Fruit fly (Drosophila melanogaster) whole organism, prepupa: ENCODE measurements around the gene Pdzd8.

Experiments used
- Blimp-1 ChIP-seq: fragments of 200-800 bp; sonication (Bioruptor generic); optimal IDR thresholded peaks from 3 replicates; lab custom pipeline; 2017; ENCODE audit warnings: missing biosample characterization, missing genetic modification characterization, mild to moderate bottlenecking, moderate library complexity, missing genetic modification reagents
- CG10631 ChIP-seq: fragments of 200-800 bp; sonication (Bioruptor generic); optimal IDR thresholded peaks from 2 replicates; lab custom pipeline; 2016; ENCODE audit warnings: missing biosample characterization, missing genetic modification characterization
- CG10669 ChIP-seq: fragments of 200-800 bp; sonication (Bioruptor generic); optimal IDR thresholded peaks from 3 replicates; lab custom pipeline; 2018; ENCODE audit warnings: missing biosample characterization, mild to moderate bottlenecking, missing genetic modification characterization, moderate library complexity
- CG11294 ChIP-seq: fragments of 200-800 bp; sonication (Bioruptor generic); IDR thresholded peaks from 2 replicates; pipeline ENCODE4 v1.3.6; 2022; ENCODE audit warnings: missing biosample characterization, missing genetic modification characterization
- CG11762 ChIP-seq: fragments of 200-800 bp; sonication (Bioruptor generic); optimal IDR thresholded peaks from 3 replicates; lab custom pipeline; 2016; ENCODE audit warnings: missing biosample characterization, missing genetic modification characterization; ENCODE audit not compliant: insufficient read depth
- CG15336 ChIP-seq: fragments of 200-800 bp; sonication (Bioruptor generic); IDR thresholded peaks from 2 replicates; pipeline ENCODE4 v1.3.6; 2022; ENCODE audit warnings: missing biosample characterization, missing genetic modification characterization
- CG1621 ChIP-seq: fragments of 200-800 bp; sonication (Bioruptor generic); optimal IDR thresholded peaks from 3 replicates; lab custom pipeline; 2018; ENCODE audit warnings: missing biosample characterization, mild to moderate bottlenecking, missing genetic modification characterization
- CG3032 ChIP-seq: fragments of 200-800 bp; optimal IDR thresholded peaks from 2 replicates; lab custom pipeline; 2019; ENCODE audit warnings: missing biosample characterization, mild to moderate bottlenecking, missing genetic modification characterization, moderate library complexity
- CG32006 ChIP-seq: fragments of 200-800 bp; sonication (Bioruptor generic); optimal IDR thresholded peaks from 3 replicates; lab custom pipeline; 2017; ENCODE audit warnings: missing biosample characterization, mild to moderate bottlenecking, missing genetic modification characterization
- CG34406 ChIP-seq: fragments of 200-800 bp; sonication (Bioruptor generic); optimal IDR thresholded peaks from 3 replicates; lab custom pipeline; 2016; ENCODE audit warnings: missing biosample characterization, missing genetic modification characterization
- CG3919 ChIP-seq: fragments of 200-800 bp; sonication (Bioruptor generic); optimal IDR thresholded peaks from 3 replicates; lab custom pipeline; 2016; ENCODE audit warnings: missing biosample characterization, missing genetic modification characterization
- CG6163 ChIP-seq: fragments of 200-800 bp; sonication (Bioruptor generic); IDR thresholded peaks from 3 replicates; pipeline ENCODE4 v1.3.6; 2022; ENCODE audit warnings: missing biosample characterization, missing genetic modification characterization
- CG6276 ChIP-seq: fragments of 200-800 bp; sonication (Bioruptor generic); optimal IDR thresholded peaks from 2 replicates; lab custom pipeline; 2017; ENCODE audit warnings: missing biosample characterization, mild to moderate bottlenecking, missing genetic modification characterization
- CG6792 ChIP-seq: fragments of 200-800 bp; sonication (Bioruptor generic); optimal IDR thresholded peaks from 3 replicates; lab custom pipeline; 2016; ENCODE audit warnings: missing biosample characterization, missing genetic modification characterization
- CG6808 ChIP-seq: fragments of 200-800 bp; sonication (Bioruptor generic); optimal IDR thresholded peaks from 3 replicates; lab custom pipeline; 2017; ENCODE audit warnings: missing biosample characterization, missing genetic modification characterization, mild to moderate bottlenecking, moderate library complexity, missing genetic modification reagents
- CG8119 ChIP-seq: fragments of 200-800 bp; sonication (Bioruptor generic); IDR thresholded peaks from 3 replicates; pipeline ENCODE4 v1.3.6; 2022; ENCODE audit warnings: missing biosample characterization, missing genetic modification characterization
- CG8319 ChIP-seq: fragments of 200-800 bp; sonication (Bioruptor generic); optimal IDR thresholded peaks from 3 replicates; lab custom pipeline; 2016; ENCODE audit warnings: missing biosample characterization, missing genetic modification characterization
- CG9139 ChIP-seq: fragments of 200-800 bp; sonication (Bioruptor generic); optimal IDR thresholded peaks from 3 replicates; lab custom pipeline; 2017; ENCODE audit warnings: missing biosample characterization, mild to moderate bottlenecking, missing genetic modification characterization
- Eip75B ChIP-seq: fragments of 200-800 bp; sonication (Bioruptor generic); optimal IDR thresholded peaks from 3 replicates; lab custom pipeline; 2016; ENCODE audit warnings: missing biosample characterization, missing genetic modification characterization
- Eip78C ChIP-seq: fragments of 200-800 bp; sonication (Bioruptor generic); peaks from one replicate; lab custom pipeline; 2016; ENCODE audit warnings: missing biosample characterization, missing genetic modification characterization
- Eip93F ChIP-seq: fragments of 200-800 bp; sonication (Bioruptor generic); optimal IDR thresholded peaks from 2 replicates; lab custom pipeline; 2016; ENCODE audit warnings: missing biosample characterization, mild to moderate bottlenecking, missing genetic modification characterization
- Ets96B ChIP-seq: fragments of 200-800 bp; optimal IDR thresholded peaks from 2 replicates; lab custom pipeline; 2019; ENCODE audit warnings: missing biosample characterization, mild to moderate bottlenecking, missing genetic modification characterization, moderate library complexity
- Gug ChIP-seq: fragments of 200-800 bp; sonication (Bioruptor generic); IDR thresholded peaks from 2 replicates; pipeline ENCODE4 v1.3.6; 2022; ENCODE audit warnings: missing biosample characterization, missing genetic modification characterization
- Hr38 ChIP-seq: sonication (Bioruptor generic); optimal IDR thresholded peaks from 2 replicates; lab custom pipeline; 2016; ENCODE audit warnings: missing biosample characterization, missing genetic modification characterization
- Hr4 ChIP-seq: fragments of 200-800 bp; sonication (Bioruptor generic); optimal IDR thresholded peaks from 3 replicates; lab custom pipeline; 2016; ENCODE audit warnings: missing biosample characterization, missing genetic modification characterization
- Met ChIP-seq: fragments of 200-800 bp; sonication (Bioruptor generic); optimal IDR thresholded peaks from 3 replicates; lab custom pipeline; 2016; ENCODE audit warnings: missing biosample characterization, missing genetic modification characterization
- OdsH ChIP-seq: fragments of 200-800 bp; sonication (Bioruptor generic); optimal IDR thresholded peaks from 3 replicates; lab custom pipeline; 2016; ENCODE audit warnings: missing biosample characterization, missing genetic modification characterization
- Smox ChIP-seq: fragments of 200-800 bp; sonication (Bioruptor generic); optimal IDR thresholded peaks from 3 replicates; lab custom pipeline; 2016; ENCODE audit warnings: missing biosample characterization, missing genetic modification characterization
- Sox14 ChIP-seq: fragments of 200-800 bp; sonication (Bioruptor generic); optimal IDR thresholded peaks from 3 replicates; lab custom pipeline; 2016; ENCODE audit warnings: missing biosample characterization, missing genetic modification characterization
- Sox15 ChIP-seq: fragments of 200-800 bp; sonication (Bioruptor generic); optimal IDR thresholded peaks from 3 replicates; lab custom pipeline; 2016; ENCODE audit warnings: missing biosample characterization, missing genetic modification characterization
- achi ChIP-seq: fragments of 200-800 bp; sonication (Bioruptor generic); optimal IDR thresholded peaks from 3 replicates; lab custom pipeline; 2016; ENCODE audit warnings: missing biosample characterization, missing genetic modification characterization
- acj6 ChIP-seq: fragments of 200-800 bp; sonication (Bioruptor generic); optimal IDR thresholded peaks from 3 replicates; lab custom pipeline; 2016; ENCODE audit warnings: missing biosample characterization, missing genetic modification characterization
- dsx ChIP-seq: fragments of 200-800 bp; optimal IDR thresholded peaks from 3 replicates; lab custom pipeline; 2019; ENCODE audit warnings: missing biosample characterization, mild to moderate bottlenecking, missing genetic modification characterization, moderate library complexity; ENCODE audit not compliant: poor library complexity, severe bottlenecking
- eg ChIP-seq: fragments of 200-800 bp; sonication (Bioruptor generic); IDR thresholded peaks from 3 replicates; pipeline ENCODE4 v1.3.6; 2022; ENCODE audit warnings: missing biosample characterization, missing genetic modification characterization
- esn ChIP-seq: fragments of 200-800 bp; sonication (Bioruptor generic); optimal IDR thresholded peaks from 2 replicates; lab custom pipeline; 2016; ENCODE audit warnings: missing biosample characterization, mild to moderate bottlenecking, missing genetic modification characterization, moderate library complexity
- fd85E ChIP-seq: fragments of 200-800 bp; sonication (Bioruptor generic); optimal IDR thresholded peaks from 3 replicates; lab custom pipeline; 2016; ENCODE audit warnings: missing biosample characterization, missing genetic modification characterization
- fkh ChIP-seq: fragments of 200-800 bp; sonication (Bioruptor generic); optimal IDR thresholded peaks from 3 replicates; lab custom pipeline; 2017; ENCODE audit warnings: missing biosample characterization, mild to moderate bottlenecking, missing genetic modification characterization, moderate library complexity
- lz ChIP-seq: fragments of 200-800 bp; sonication (Bioruptor generic); optimal IDR thresholded peaks from 3 replicates; lab custom pipeline; 2016; ENCODE audit warnings: missing biosample characterization, missing genetic modification characterization
- pdm3 ChIP-seq: fragments of 200-800 bp; sonication (Bioruptor generic); optimal IDR thresholded peaks from 3 replicates; lab custom pipeline; 2016; ENCODE audit warnings: missing biosample characterization, missing genetic modification characterization
- spab ChIP-seq: fragments of 200-800 bp; sonication (Bioruptor generic); optimal IDR thresholded peaks from 2 replicates; lab custom pipeline; 2017; ENCODE audit warnings: missing biosample characterization, mild to moderate bottlenecking, missing genetic modification characterization, missing genetic modification reagents
- ss ChIP-seq, 2 experiments: fragments of 200-800 bp; sonication (Bioruptor generic); optimal IDR thresholded peaks; 2 replicates in 1 of 2; 3 replicates in 1 of 2; lab custom pipeline; 2017 to 2018; ENCODE audit warnings: mild to moderate bottlenecking in 2 of 2, missing biosample characterization in 2 of 2, missing genetic modification characterization in 2 of 2, moderate library complexity in 1 of 2
- svp ChIP-seq: fragments of 200-800 bp; sonication (Bioruptor generic); peaks from one replicate; lab custom pipeline; 2016; ENCODE audit warnings: missing biosample characterization, missing genetic modification characterization
- topi ChIP-seq: fragments of 200-800 bp; sonication (Bioruptor generic); optimal IDR thresholded peaks from 3 replicates; lab custom pipeline; 2016; ENCODE audit warnings: missing biosample characterization, missing genetic modification characterization
- vri ChIP-seq: fragments of 200-800 bp; sonication (Bioruptor generic); optimal IDR thresholded peaks from 3 replicates; lab custom pipeline; 2016; ENCODE audit warnings: missing biosample characterization, mild to moderate bottlenecking, missing genetic modification characterization

The Pdzd8 gene

DNA sequence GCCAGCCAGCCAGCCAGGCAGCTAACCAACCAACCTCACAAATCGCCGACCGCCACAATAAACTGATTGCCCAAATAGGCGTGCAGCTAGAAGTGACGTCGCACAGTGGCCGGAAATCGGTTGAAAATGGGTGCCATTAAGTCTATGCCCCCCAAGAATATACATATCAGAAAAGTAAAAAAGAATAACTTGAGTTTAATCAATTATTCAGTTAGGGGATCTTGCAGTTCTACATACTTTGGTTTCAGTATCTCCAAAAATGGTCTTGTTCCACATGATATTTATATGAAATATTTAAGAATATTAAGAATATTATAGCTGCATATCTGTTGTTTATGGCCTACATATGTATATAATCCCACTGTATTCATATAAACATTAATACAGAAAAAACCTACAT lies 45.3 kb downstream of the Pdzd8 start (continued):
- no peak for TF ChIP-seq spab
- TF ChIP-seq CG6808 (GFP tag; lab: Kevin White, UChicago) = no peak
- TF ChIP-seq dsx (GFP tag; lab: Kevin White, UChicago) = no peak

DNA sequence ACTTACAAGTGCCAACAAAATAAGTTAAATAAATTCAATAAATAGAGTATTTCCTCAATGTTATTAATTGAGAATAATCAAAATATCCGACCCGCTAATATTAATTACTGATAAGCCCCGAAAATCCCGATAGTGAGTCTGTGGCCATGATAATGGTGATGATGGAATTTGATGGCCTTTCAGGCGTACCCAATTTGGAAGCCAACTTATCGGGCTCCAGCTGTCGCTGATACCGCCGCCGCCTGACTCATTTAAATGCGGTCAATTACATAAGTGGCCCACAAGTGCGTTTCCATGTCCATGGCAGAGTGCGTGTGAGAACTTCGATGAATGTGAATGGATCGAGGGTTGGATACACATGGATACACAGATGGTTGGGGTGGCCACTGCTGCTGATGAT lies 46.5 kb downstream of the Pdzd8 start:
- TF ChIP-seq vri (GFP tag; lab: Kevin White, UChicago) (peak; percentile 53), dsx (GFP tag; lab: Kevin White, UChicago) (no peak), Blimp-1 (no peak), spab (no peak), CG34406 (GFP tag; lab: Kevin White, UChicago) (no peak), Hr38 (GFP tag; lab: Kevin White, UChicago) (no peak), Gug (GFP tag; lab: Robert Waterston, UW) (no peak)

DNA sequence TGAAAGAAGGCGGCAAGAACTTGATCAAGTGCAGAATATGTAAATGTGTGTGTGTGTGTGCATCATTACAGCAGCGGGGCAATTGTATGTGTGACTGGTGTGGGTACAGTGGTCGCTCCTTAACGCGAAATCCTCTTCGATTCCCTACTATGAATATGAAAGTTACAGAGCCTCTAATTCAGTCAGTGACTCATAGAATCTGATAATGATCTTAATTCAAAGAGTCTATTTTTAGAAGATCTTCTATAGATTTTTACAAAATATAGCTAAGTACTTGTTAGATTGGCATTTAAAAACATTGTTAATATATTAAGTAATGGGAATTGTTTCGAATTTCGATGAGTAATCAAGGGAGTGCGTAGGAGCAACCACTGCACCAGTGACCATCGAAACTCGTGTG lies 48.2 kb downstream of the Pdzd8 start:
- peak; percentile 35; the same call in 1 of the 3 replicates for TF ChIP-seq eg (GFP tag; lab: Robert Waterston, UW)
- TF ChIP-seq Hr38 (GFP tag; lab: Kevin White, UChicago) = no peak
- peak; percentile 10 for TF ChIP-seq achi
- peak; percentile 36 for TF ChIP-seq CG10669
- TF ChIP-seq pdm3 (GFP tag; lab: Kevin White, UChicago) = peak; percentile 31
- peak; percentile 16 for TF ChIP-seq Ets96B (tag; lab: Kevin White, UChicago)
- no peak for TF ChIP-seq CG11762
- peak; percentile 81 for TF ChIP-seq Eip78C
- peak; percentile 19 for TF ChIP-seq CG10631 (GFP tag; lab: Kevin White, UChicago)
- peak; percentile 33 for TF ChIP-seq OdsH (GFP tag; lab: Kevin White, UChicago)
- peak; percentile 25 for TF ChIP-seq CG6792 (GFP tag; lab: Kevin White, UChicago)
- TF ChIP-seq svp (GFP tag; lab: Kevin White, UChicago) = peak; percentile 44
- no peak for TF ChIP-seq Eip93F (GFP tag; lab: Kevin White, UChicago)
- peak; percentile 42 for TF ChIP-seq CG3919
- no peak for TF ChIP-seq spab
- no peak for TF ChIP-seq Eip75B (GFP tag; lab: Kevin White, UChicago)
- TF ChIP-seq CG32006 = peak; percentile 49
- TF ChIP-seq Hr4 (GFP tag; lab: Kevin White, UChicago) = peak; percentile 25
- TF ChIP-seq CG8119 = 0 out of 3 replicates have a peak, but pooled peaks have one; percentile 30
- TF ChIP-seq CG3032 (tag; lab: Kevin White, UChicago) = peak; percentile 22

DNA sequence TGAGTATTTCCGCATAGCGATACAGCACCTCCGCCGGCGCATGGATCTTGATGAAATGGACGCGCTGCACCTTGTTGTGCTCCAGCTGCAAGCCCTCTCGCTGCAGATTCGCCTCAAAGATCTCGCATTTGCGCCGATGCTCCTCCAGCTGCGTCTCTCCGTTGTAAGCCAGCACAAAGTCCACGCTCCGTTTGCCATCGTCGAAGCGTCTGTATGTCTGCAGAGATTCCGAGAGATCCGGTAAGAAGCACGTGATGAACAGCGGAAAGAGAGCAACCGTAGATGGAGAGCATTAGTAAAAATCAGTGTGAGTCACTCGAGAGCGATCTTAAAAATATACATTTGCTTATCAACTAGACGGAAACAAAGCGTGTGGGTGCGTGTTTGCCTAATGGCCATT lies 49.0 kb downstream of the Pdzd8 start:
- TF ChIP-seq ss (GFP tag; optimal IDR thresholded peaks at IDR 0.05; lab: Kevin White, UChicago) (peak; percentile 44 to 58), CG9139 (GFP tag; lab: Kevin White, UChicago) (no peak), topi (GFP tag; lab: Kevin White, UChicago) (no peak), pdm3 (GFP tag; lab: Kevin White, UChicago) (no peak), CG6276 (GFP tag; lab: Kevin White, UChicago) (peak; percentile 5), achi (no peak), Met (no peak), CG6808 (GFP tag; lab: Kevin White, UChicago) (peak; percentile 44), Sox15 (GFP tag; lab: Kevin White, UChicago) (no peak), Smox (GFP tag; lab: Kevin White, UChicago) (no peak), fd85E (no peak)

DNA sequence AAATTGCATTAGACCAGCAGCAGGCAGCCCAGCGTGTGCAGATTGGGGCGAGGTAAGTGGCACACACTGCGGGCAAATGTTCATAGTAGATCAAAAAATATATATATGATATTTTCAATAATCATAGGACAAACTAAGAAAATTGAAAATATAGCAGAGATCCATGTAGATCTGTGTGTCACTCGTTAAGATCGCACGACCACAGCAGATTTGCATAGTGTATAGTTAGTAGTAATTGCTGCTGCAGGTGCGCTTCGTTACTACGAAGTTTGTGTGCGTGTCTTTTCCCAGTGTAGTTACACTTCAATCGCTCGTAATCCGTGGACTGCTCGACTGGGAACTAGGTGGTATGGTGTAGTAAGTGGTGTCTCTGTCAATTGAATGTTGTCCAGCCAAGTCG lies 53.5 kb downstream of the Pdzd8 start, which contains the start of gene CG10352:
Gene CG10352, minus strand, starts transcription at position 4 of the 400 bp plus-strand sequence.
- no peak for TF ChIP-seq CG11762
- TF ChIP-seq CG6276 (GFP tag; lab: Kevin White, UChicago) = no peak
- peak; percentile 12 for TF ChIP-seq Hr4 (GFP tag; lab: Kevin White, UChicago)
- no peak for TF ChIP-seq CG11294 (GFP tag; lab: Robert Waterston, UW)
- TF ChIP-seq CG8119 = peak; percentile 45
- TF ChIP-seq CG34406 (GFP tag; lab: Kevin White, UChicago) = no peak
- TF ChIP-seq CG1621 = no peak
- 0 out of 3 replicates have a peak, but pooled peaks have one; percentile 42 for TF ChIP-seq CG6163 (GFP tag; lab: Robert Waterston, UW)
- TF ChIP-seq lz = no peak
- TF ChIP-seq esn (GFP tag; lab: Kevin White, UChicago) = no peak
- TF ChIP-seq Blimp-1 = no peak
- no peak for TF ChIP-seq acj6 (GFP tag; lab: Kevin White, UChicago)
- no peak for TF ChIP-seq dsx (GFP tag; lab: Kevin White, UChicago)
- TF ChIP-seq CG8319 (GFP tag; lab: Kevin White, UChicago) = no peak
- no peak for TF ChIP-seq CG6808 (GFP tag; lab: Kevin White, UChicago)
- no peak for TF ChIP-seq fkh (GFP tag; lab: Kevin White, UChicago)
- no peak for TF ChIP-seq CG10631 (GFP tag; lab: Kevin White, UChicago)
- TF ChIP-seq CG3919 = no peak
- TF ChIP-seq CG15336 = peak; percentile 57
- no peak for TF ChIP-seq Sox14 (GFP tag; lab: Kevin White, UChicago)
